Fruit fly (Drosophila melanogaster): Measurements from ENCODE around the gene CG42458.

DNA sequence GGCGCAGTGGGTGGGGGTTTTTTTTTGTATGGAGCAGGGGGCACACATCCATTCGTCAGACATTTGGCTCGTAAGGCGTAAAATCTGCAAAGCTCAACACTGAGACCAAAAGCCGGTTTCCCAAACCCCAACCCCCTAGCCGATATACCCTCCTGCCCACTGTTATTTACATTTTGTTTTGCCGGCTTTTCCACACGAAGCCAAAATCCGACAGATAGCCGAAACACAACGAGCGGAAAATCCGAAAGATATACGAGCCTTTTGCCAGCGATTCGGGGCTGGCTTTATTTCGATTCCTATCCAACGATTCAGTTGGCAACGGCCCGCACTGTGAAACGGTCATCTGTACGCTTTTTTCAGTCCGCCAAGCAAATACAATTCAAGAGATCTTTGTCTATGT is at the start of gene CG42458:
- TF ChIP-seq CG6689 (GFP tag; IDR thresholded peaks at IDR 0.05) (no peak), CG7786 (GFP tag; optimal IDR thresholded peaks at IDR 0.05) (no peak), CG14050 (GFP tag; IDR thresholded peaks at IDR 0.05) (no peak), fd102C (GFP tag; optimal IDR thresholded peaks at IDR 0.05) (no peak), CG14667 (GFP tag; IDR thresholded peaks at IDR 0.05) (no peak), ap (GFP tag; IDR thresholded peaks at IDR 0.05) (no peak), sna (GFP tag; IDR thresholded peaks at IDR 0.05; ENCODE audit: partially characterized antibody) (no peak), Abd-B (GFP tag; optimal IDR thresholded peaks at IDR 0.05) (no peak), chm (GFP tag; IDR thresholded peaks at IDR 0.05) (no peak), CG6254 (GFP tag; optimal IDR thresholded peaks at IDR 0.05) (no peak), bab2 (GFP tag; optimal IDR thresholded peaks at IDR 0.05) (no peak), CkIIα-i1 (GFP tag; IDR thresholded peaks at IDR 0.05) (no peak), E2f2 (GFP tag; IDR thresholded peaks at IDR 0.05) (no peak), kni (GFP tag; optimal IDR thresholded peaks at IDR 0.05) (no peak)
